Fruit fly (Drosophila melanogaster) whole organism, embryonic: Measurements from ENCODE around the gene CG34002.

Experiments
- Asciz ChIP-seq: fragments of 200-800 bp; sonication (Bioruptor generic); optimal IDR thresholded peaks from 2 replicates; lab custom pipeline; 2017; ENCODE audit warnings: missing biosample characterization, mild to moderate bottlenecking, missing genetic modification characterization, missing genetic modification reagents
- Awh ChIP-seq: fragments of 200-800 bp; sonication (Bioruptor generic); IDR thresholded peaks from 2 replicates; pipeline ENCODE4, ENCODE4 v1.3.6; 2022; ENCODE audit warnings: missing biosample characterization, missing genetic modification characterization
- CG12071 ChIP-seq: fragments of 200-800 bp; sonication (Bioruptor generic); optimal IDR thresholded peaks from 3 replicates; lab custom pipeline; 2018; ENCODE audit warnings: missing biosample characterization, mild to moderate bottlenecking, missing genetic modification characterization
- CG16779 ChIP-seq: fragments of 200-800 bp; sonication (Bioruptor generic); IDR thresholded peaks from 2 replicates; pipeline ENCODE4 v1.3.6; 2022; ENCODE audit warnings: missing biosample characterization, missing genetic modification characterization
- CG17912 ChIP-seq: fragments of 200-800 bp; sonication (Bioruptor generic); optimal IDR thresholded peaks from 2 replicates; lab custom pipeline; 2018; ENCODE audit warnings: missing biosample characterization, mild to moderate bottlenecking, missing genetic modification characterization
- CG18011 ChIP-seq: fragments of 200-800 bp; sonication (Bioruptor generic); optimal IDR thresholded peaks from 2 replicates; lab custom pipeline; 2017; ENCODE audit warnings: missing biosample characterization, missing genetic modification characterization, mild to moderate bottlenecking, moderate library complexity, missing genotype
- CG33557 ChIP-seq: fragments of 200-800 bp; sonication (Bioruptor generic); optimal IDR thresholded peaks from 2 replicates; lab custom pipeline; 2019; ENCODE audit warnings: missing biosample characterization, mild to moderate bottlenecking, missing genetic modification characterization, moderate library complexity
- CG3995 ChIP-seq: fragments of 200-800 bp; sonication (Bioruptor generic); optimal IDR thresholded peaks from 3 replicates; lab custom pipeline; 2016; ENCODE audit warnings: missing biosample characterization, missing genetic modification characterization
- CG6654 ChIP-seq: fragments of 200-800 bp; sonication (Bioruptor generic); optimal IDR thresholded peaks from 2 replicates; lab custom pipeline; 2017; ENCODE audit warnings: missing biosample characterization, mild to moderate bottlenecking, missing genetic modification characterization
- CG7357 ChIP-seq: fragments of 200-800 bp; sonication (Bioruptor generic); IDR thresholded peaks from 3 replicates; pipeline ENCODE4 v1.3.6; 2022; ENCODE audit warnings: missing biosample characterization, missing genetic modification characterization
- CG7556 ChIP-seq: fragments of 200-800 bp; sonication (Bioruptor generic); optimal IDR thresholded peaks from 2 replicates; lab custom pipeline; 2017; ENCODE audit warnings: missing biosample characterization, mild to moderate bottlenecking, missing genetic modification characterization
- CG7963 ChIP-seq: fragments of 200-800 bp; sonication (Bioruptor generic); IDR thresholded peaks from 3 replicates; pipeline ENCODE4 v1.3.6; 2022; ENCODE audit warnings: missing biosample characterization, missing genetic modification characterization; ENCODE audit not compliant: partially characterized antibody
- CG7987 ChIP-seq: fragments of 200-800 bp; sonication (Bioruptor generic); optimal IDR thresholded peaks from 2 replicates; lab custom pipeline; 2018; ENCODE audit warnings: missing biosample characterization, mild to moderate bottlenecking, missing genetic modification characterization, moderate library complexity
- CG9817 ChIP-seq: fragments of 200-800 bp; sonication (Bioruptor generic); optimal IDR thresholded peaks from 2 replicates; lab custom pipeline; 2018; ENCODE audit warnings: missing biosample characterization, mild to moderate bottlenecking, missing genetic modification characterization, moderate library complexity
- Deaf1 ChIP-seq: fragments of 200-800 bp; optimal IDR thresholded peaks from 3 replicates; lab custom pipeline; 2019; ENCODE audit warnings: missing biosample characterization, mild to moderate bottlenecking, missing genetic modification characterization, moderate library complexity
- Ets65A ChIP-seq: fragments of 200-800 bp; sonication (Bioruptor generic); peaks from one replicate; lab custom pipeline; 2016; ENCODE audit warnings: missing biosample characterization, missing genetic modification characterization
- HmgZ ChIP-seq: fragments of 200-800 bp; sonication (Bioruptor generic); optimal IDR thresholded peaks from 2 replicates; lab custom pipeline; 2018; ENCODE audit warnings: missing biosample characterization, mild to moderate bottlenecking, missing genetic modification characterization
- Hr51 ChIP-seq, 2 experiments: fragments of 200-800 bp; sonication (Bioruptor generic); optimal IDR thresholded peaks; 2 replicates in 1 of 2; 3 replicates in 1 of 2; lab custom pipeline; 2016 to 2018; ENCODE audit warnings: missing biosample characterization in 2 of 2, missing genetic modification characterization in 2 of 2, mild to moderate bottlenecking in 1 of 2, moderate library complexity in 1 of 2
- Jarid2 ChIP-seq: fragments of 200-800 bp; sonication (Bioruptor generic); optimal IDR thresholded peaks from 3 replicates; lab custom pipeline; 2017; ENCODE audit warnings: mild to moderate bottlenecking, missing biosample characterization, missing genetic modification reagents, missing genetic modification characterization
- Nf-YA ChIP-seq: fragments of 200-800 bp; sonication (Bioruptor generic); IDR thresholded peaks from 2 replicates; pipeline ENCODE4 v1.3.6; 2022; ENCODE audit warnings: missing biosample characterization, missing genetic modification characterization
- PHDP ChIP-seq: fragments of 200-800 bp; sonication (Bioruptor generic); optimal IDR thresholded peaks from 3 replicates; lab custom pipeline; 2018; ENCODE audit warnings: missing biosample characterization, mild to moderate bottlenecking, missing genetic modification characterization, moderate library complexity
- bowl ChIP-seq: fragments of 200-800 bp; sonication (Bioruptor generic); IDR thresholded peaks from 2 replicates; pipeline ENCODE4 v1.3.6; 2022; ENCODE audit warnings: missing biosample characterization, missing genetic modification characterization
- br ChIP-seq: fragments of >200 bp; optimal IDR thresholded peaks from 2 replicates; lab custom pipeline; 2017
- cas ChIP-seq: fragments of 200-800 bp; sonication (Bioruptor generic); IDR thresholded peaks from 2 replicates; pipeline ENCODE4 v1.3.6; 2022; ENCODE audit warnings: missing biosample characterization, missing genetic modification characterization
- chinmo ChIP-seq: fragments of 200-800 bp; sonication (Bioruptor generic); IDR thresholded peaks from 4 replicates; pipeline ENCODE4 v1.3.6; 2022; ENCODE audit warnings: missing biosample characterization, missing genetic modification characterization; ENCODE audit not compliant: partially characterized antibody
- dimm ChIP-seq: fragments of 200-800 bp; sonication (Bioruptor generic); IDR thresholded peaks from 2 replicates; pipeline ENCODE4 v1.3.6; 2022; ENCODE audit warnings: missing biosample characterization, missing genetic modification characterization
- ewg ChIP-seq: fragments of 200-800 bp; sonication (Bioruptor generic); optimal IDR thresholded peaks from 3 replicates; lab custom pipeline; 2017; ENCODE audit warnings: mild to moderate bottlenecking, missing biosample characterization, missing genetic modification reagents, missing genetic modification characterization
- exex ChIP-seq: fragments of 200-800 bp; sonication (Bioruptor generic); optimal IDR thresholded peaks from 4 replicates; lab custom pipeline; 2018; ENCODE audit warnings: missing biosample characterization, mild to moderate bottlenecking, missing genetic modification characterization, moderate library complexity
- grn ChIP-seq: fragments of 200-800 bp; sonication (Bioruptor generic); optimal IDR thresholded peaks from 3 replicates; lab custom pipeline; 2017; ENCODE audit warnings: missing biosample characterization, missing genetic modification characterization
- gro ChIP-seq: fragments of 200-800 bp; sonication (Bioruptor generic); optimal IDR thresholded peaks from 2 replicates; lab custom pipeline; 2016; ENCODE audit warnings: missing biosample characterization, missing genetic modification characterization
- her ChIP-seq: fragments of 200-800 bp; sonication (Bioruptor generic); optimal IDR thresholded peaks from 2 replicates; lab custom pipeline; 2016; ENCODE audit warnings: missing biosample characterization, missing genetic modification characterization
- kay ChIP-seq: fragments of 200-800 bp; sonication (Bioruptor generic); optimal IDR thresholded peaks from 2 replicates; lab custom pipeline; 2016; ENCODE audit warnings: missing biosample characterization, missing genetic modification characterization
- lab ChIP-seq: fragments of 200-800 bp; sonication (Bioruptor generic); optimal IDR thresholded peaks from 3 replicates; lab custom pipeline; 2017; ENCODE audit warnings: missing biosample characterization, missing genetic modification characterization, mild to moderate bottlenecking, moderate library complexity, missing genetic modification reagents
- mirr ChIP-seq: fragments of 200-800 bp; sonication (Bioruptor generic); optimal IDR thresholded peaks from 3 replicates; lab custom pipeline; 2018; ENCODE audit warnings: missing biosample characterization, mild to moderate bottlenecking, missing genetic modification characterization
- sd ChIP-seq: fragments of 200-800 bp; sonication (Bioruptor generic); optimal IDR thresholded peaks from 3 replicates; lab custom pipeline; 2018; ENCODE audit warnings: missing biosample characterization, mild to moderate bottlenecking, missing genetic modification characterization, moderate library complexity
- sna ChIP-seq: fragments of 200-800 bp; sonication (Bioruptor generic); IDR thresholded peaks from 2 replicates; pipeline ENCODE4 v1.3.6; 2022; ENCODE audit warnings: missing biosample characterization, missing genetic modification characterization; ENCODE audit not compliant: partially characterized antibody
- tna ChIP-seq: fragments of 200-800 bp; sonication (Bioruptor generic); IDR thresholded peaks from 2 replicates; pipeline ENCODE4 v1.3.6; 2022; ENCODE audit warnings: missing biosample characterization, missing genetic modification characterization; ENCODE audit not compliant: partially characterized antibody
- vfl ChIP-seq: fragments of 200-800 bp; sonication (Bioruptor generic); optimal IDR thresholded peaks from 2 replicates; lab custom pipeline; 2016; ENCODE audit warnings: missing biosample characterization, missing genetic modification characterization

Gene CG34002

DNA sequence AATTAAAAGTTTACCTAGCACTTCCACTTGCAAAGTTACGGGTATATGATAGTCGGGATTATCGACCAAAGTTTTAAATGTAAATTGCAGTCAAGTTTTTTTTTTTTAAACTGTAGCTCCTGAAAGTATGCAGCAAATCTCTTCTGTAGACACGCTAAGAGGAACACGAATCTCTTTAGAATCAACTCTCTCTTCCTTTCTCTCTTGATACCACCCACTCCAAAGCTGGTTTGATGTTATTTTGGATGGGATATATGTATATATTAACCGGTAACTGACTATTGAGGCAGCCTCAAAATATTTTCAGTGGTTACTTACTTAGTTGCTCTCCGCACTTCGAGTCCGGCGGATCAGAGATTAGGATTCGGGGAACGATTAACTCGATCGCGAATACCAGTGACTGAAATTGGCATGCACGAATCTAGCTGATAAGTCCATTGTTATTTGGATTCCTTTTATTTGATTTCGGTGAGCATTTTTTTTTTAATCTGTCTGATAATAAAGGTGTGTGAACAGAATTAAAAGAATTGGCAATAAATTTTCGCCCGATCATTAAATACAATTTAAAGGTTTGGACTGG, 20.6 kb downstream of the CG34002 start, which contains the start of gene CG7408 (continued):
- TF ChIP-seq exex (peak; percentile 94), sna (GFP tag; lab: Robert Waterston, UW) (no peak), HmgZ (tag; lab: Kevin White, UChicago) (peak; percentile 10), dimm (GFP tag; lab: Robert Waterston, UW) (no peak), CG3995 (GFP tag; lab: Kevin White, UChicago) (peak; percentile 91), bowl (GFP tag; lab: Robert Waterston, UW) (no peak), br (lab: Kevin White, UChicago) (no peak), mirr (GFP tag; lab: Kevin White, UChicago) (peak; percentile 46), lab (GFP tag; lab: Kevin White, UChicago) (peak; percentile 4), Jarid2 (GFP tag; lab: Kevin White, UChicago) (peak; percentile 73), CG33557 (GFP tag; lab: Kevin White, UChicago) (no peak)

DNA sequence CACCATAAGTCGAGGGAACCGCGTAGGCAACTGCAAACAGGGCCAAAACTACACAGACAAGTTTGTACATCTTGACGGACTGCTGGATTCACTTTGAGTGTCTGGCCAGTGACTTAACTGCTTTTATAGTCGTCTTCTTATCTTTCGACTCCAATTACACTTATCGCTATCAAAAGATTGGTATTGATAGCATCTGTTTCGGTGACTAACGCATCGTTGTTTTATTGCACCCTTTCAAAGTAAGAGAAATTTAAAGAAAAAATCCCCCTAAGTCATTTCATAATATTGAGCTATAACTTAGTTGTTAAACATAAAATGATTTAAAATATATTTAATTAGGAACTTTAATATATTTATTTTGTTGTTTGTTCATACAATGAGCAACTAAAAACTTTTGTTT, 26.0 kb downstream of the CG34002 start, which contains the start of gene CG5506:
Gene CG5506 (minus strand): TSS at position 101 of the 400 bp plus-strand sequence.
- TF ChIP-seq Awh (GFP tag; lab: Robert Waterston, UW) (no peak), Asciz (GFP tag; lab: Kevin White, UChicago) (no peak), exex (peak; percentile 48), CG7963 (GFP tag; lab: Robert Waterston, UW) (no peak), CG12071 (GFP tag; lab: Kevin White, UChicago) (no peak), sd (tag; lab: Kevin White, UChicago) (no peak), Nf-YA (GFP tag; lab: Robert Waterston, UW) (no peak), CG7556 (no peak), cas (GFP tag; lab: Robert Waterston, UW) (no peak), grn (GFP tag; lab: Kevin White, UChicago) (peak; percentile 4)

DNA sequence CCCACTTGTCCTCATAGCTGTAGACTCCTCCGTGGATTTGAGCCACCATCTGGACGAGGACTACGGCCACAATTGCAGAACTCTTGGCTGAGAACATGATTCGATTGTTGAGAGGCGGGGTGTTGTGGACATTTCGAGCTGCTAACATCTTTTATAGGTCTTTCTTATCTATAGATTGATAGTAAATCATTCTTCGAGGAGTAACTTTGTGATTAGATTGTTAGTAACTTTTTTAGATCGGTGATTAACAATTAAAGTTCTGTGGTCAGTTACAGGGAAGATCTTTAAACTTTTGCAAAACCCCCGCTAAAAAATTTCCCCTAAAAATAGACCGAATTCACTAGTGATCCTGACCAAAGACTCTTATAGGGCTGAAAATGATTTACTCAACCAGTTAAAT, 28.3 kb downstream of the CG34002 start, which contains the start of gene CG16775:
Gene CG16775 (minus strand): TSS at position 101 of the 400 bp plus-strand sequence.
- peak; percentile 31 for TF ChIP-seq Ets65A (GFP tag; lab: Kevin White, UChicago)
- no peak for TF ChIP-seq PHDP (tag; lab: Kevin White, UChicago)
- TF ChIP-seq tna (GFP tag; lab: Robert Waterston, UW) = no peak
- no peak for TF ChIP-seq CG7987 (GFP tag; lab: Kevin White, UChicago)
- TF ChIP-seq exex = peak; percentile 7
- TF ChIP-seq Hr51 (GFP tag; optimal IDR thresholded peaks at IDR 0.05; lab: Kevin White, UChicago) = no peak
- TF ChIP-seq, all 482 proteins: peak for 2

DNA sequence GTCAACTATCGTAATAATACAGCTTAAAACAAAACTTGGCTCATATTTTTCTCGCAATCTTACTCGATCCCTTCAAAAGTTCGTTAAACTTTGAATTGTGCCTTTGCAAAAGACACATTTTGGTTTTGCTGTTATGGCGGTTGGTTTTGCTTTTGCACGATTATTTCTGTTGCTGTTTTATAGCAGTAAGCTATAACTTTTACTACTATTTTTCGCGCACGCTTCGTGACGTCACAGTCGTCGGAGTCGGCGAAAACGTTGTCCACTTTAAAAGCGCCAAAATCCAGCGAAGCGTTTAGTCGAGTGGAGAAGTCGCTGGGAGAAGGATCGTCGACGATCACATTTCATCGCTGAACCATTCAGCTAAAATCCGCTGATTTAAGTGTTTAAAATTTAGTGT, 29.1 kb downstream of the CG34002 start, which contains the start of gene CG7402:
Gene CG7402 (plus strand): TSS at position 313 of the 400 bp plus-strand sequence.
- TF ChIP-seq kay (no peak), CG9817 (no peak), CG6654 (no peak), CG17912 (GFP tag; lab: Kevin White, UChicago) (no peak), CG18011 (GFP tag; lab: Kevin White, UChicago) (peak; percentile 89), CG7357 (0 out of 3 replicates have a peak, but pooled peaks have one; percentile 15), her (GFP tag; lab: Kevin White, UChicago) (no peak)

DNA sequence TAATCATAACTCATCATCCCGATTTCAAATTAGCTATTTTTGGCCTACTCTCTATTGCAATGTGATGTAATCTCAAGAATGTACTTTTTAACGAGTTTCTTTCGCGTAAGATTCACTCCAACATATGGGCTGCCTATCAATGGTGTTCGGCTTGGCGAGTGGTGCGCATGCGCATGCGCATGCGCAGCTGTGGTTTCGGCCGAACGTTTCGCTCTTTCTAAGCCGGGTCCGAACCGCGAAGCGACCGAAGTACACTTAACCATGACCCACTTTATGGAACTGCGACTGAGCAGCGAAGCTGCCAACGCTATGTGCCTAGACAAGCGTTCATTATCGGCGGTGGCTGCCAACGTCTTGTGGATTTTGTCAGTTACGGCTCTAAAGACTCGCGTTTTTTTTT, 35.4 kb downstream of the CG34002 start:
- TF ChIP-seq gro (GFP tag; lab: Kevin White, UChicago) (no peak), Deaf1 (peak; percentile 80), chinmo (0 out of 4 replicates have a peak, but pooled peaks have one; percentile 69), ewg (GFP tag; lab: Kevin White, UChicago) (peak; percentile 65), CG16779 (GFP tag; lab: Robert Waterston, UW) (0 out of 2 replicates have a peak, but pooled peaks have one; percentile 4), vfl (GFP tag; lab: Kevin White, UChicago) (no peak)
